Fruit fly (Drosophila melanogaster) whole organism, wandering third instar larva: ENCODE results near the gene CG18731.

Experiments used
- Abd-B ChIP-seq: fragments of >200 bp; optimal IDR thresholded peaks from 2 replicates; lab custom pipeline; 2017; ENCODE audit warnings: missing biosample characterization, missing genetic modification characterization
- CG32264 ChIP-seq: fragments of 200-800 bp; sonication (Bioruptor generic); optimal IDR thresholded peaks from 2 replicates; lab custom pipeline; 2016; ENCODE audit warnings: missing biosample characterization, missing genetic modification characterization
- CG9705 ChIP-seq: fragments of 200-800 bp; sonication (Bioruptor generic); optimal IDR thresholded peaks from 2 replicates; lab custom pipeline; 2018; ENCODE audit warnings: missing biosample characterization, mild to moderate bottlenecking, missing genetic modification characterization
- CrebA ChIP-seq: fragments of 200-800 bp; sonication (Bioruptor generic); optimal IDR thresholded peaks from 2 replicates; lab custom pipeline; 2016; ENCODE audit warnings: missing biosample characterization, mild to moderate bottlenecking, missing genetic modification characterization, borderline replicate concordance
- Dfd ChIP-seq: fragments of >200 bp; optimal IDR thresholded peaks from 2 replicates; lab custom pipeline; 2017; ENCODE audit warnings: missing biosample characterization, missing genetic modification characterization
- Dif ChIP-seq: fragments of 200-275, 200-300 bp; sonication (Bioruptor generic); optimal IDR thresholded peaks from 2 replicates; lab custom pipeline; 2018; ENCODE audit warnings: missing biosample characterization, missing genetic modification characterization; ENCODE audit not compliant: partially characterized antibody
- HLH106 ChIP-seq: fragments of 200-800 bp; optimal IDR thresholded peaks from 3 replicates; lab custom pipeline; 2019; ENCODE audit warnings: missing biosample characterization, mild to moderate bottlenecking, missing genetic modification characterization, moderate library complexity
- Hnf4 ChIP-seq: fragments of 200-800 bp; sonication (Bioruptor generic); optimal IDR thresholded peaks from 2 replicates; lab custom pipeline; 2016; ENCODE audit warnings: missing biosample characterization, mild to moderate bottlenecking, missing genetic modification characterization
- Hr78 ChIP-seq: fragments of >200 bp; optimal IDR thresholded peaks from 2 replicates; lab custom pipeline; 2017; ENCODE audit warnings: missing biosample characterization, missing genetic modification characterization
- Hr83 ChIP-seq: fragments of 200-300 bp; sonication (Bioruptor generic); optimal IDR thresholded peaks from 2 replicates; lab custom pipeline; 2016; ENCODE audit warnings: missing biosample characterization, mild to moderate bottlenecking, missing genetic modification characterization, moderate library complexity; ENCODE audit not compliant: poor library complexity, severe bottlenecking
- Jra ChIP-seq: sonication (Bioruptor generic); optimal IDR thresholded peaks from 2 replicates; lab custom pipeline; 2016; ENCODE audit warnings: missing biosample characterization, missing genetic modification characterization
- Myc ChIP-seq: fragments of >200 bp; optimal IDR thresholded peaks from 2 replicates; lab custom pipeline; 2017
- N ChIP-seq: fragments of >200 bp; optimal IDR thresholded peaks from 2 replicates; lab custom pipeline; 2018; ENCODE audit warnings: missing biosample characterization, missing external identifiers, missing genetic modification characterization
- OdsH ChIP-seq: fragments of 200-800 bp; sonication (Bioruptor generic); optimal IDR thresholded peaks from 2 replicates; lab custom pipeline; 2016; ENCODE audit warnings: missing biosample characterization, mild to moderate bottlenecking, missing genetic modification characterization
- Rel ChIP-seq, 2 experiments: fragments of 200-800 bp; sonication (Bioruptor generic) in 1 of 2; optimal IDR thresholded peaks; 2 replicates in 1 of 2; 3 replicates in 1 of 2; lab custom pipeline; 2016 to 2019; ENCODE audit warnings: mild to moderate bottlenecking in 2 of 2, missing biosample characterization in 2 of 2, missing genetic modification characterization in 2 of 2, moderate library complexity in 1 of 2
- Sp1 ChIP-seq: fragments of 200-800 bp; sonication (Bioruptor generic); optimal IDR thresholded peaks from 3 replicates; lab custom pipeline; 2019; ENCODE audit warnings: missing biosample characterization, mild to moderate bottlenecking, missing genetic modification characterization, moderate library complexity
- Vsx2 ChIP-seq: fragments of 200-300, 225-300 bp; sonication (Bioruptor generic); optimal IDR thresholded peaks from 2 replicates; lab custom pipeline; 2018; ENCODE audit warnings: missing biosample characterization, missing genetic modification characterization; ENCODE audit not compliant: partially characterized antibody
- br ChIP-seq: fragments of 200-800 bp; sonication (Bioruptor generic); optimal IDR thresholded peaks from 2 replicates; lab custom pipeline; 2016; ENCODE audit warnings: missing biosample characterization, missing genetic modification characterization
- brk ChIP-seq: fragments of 200-800 bp; sonication (Bioruptor generic); optimal IDR thresholded peaks from 2 replicates; lab custom pipeline; 2016; ENCODE audit warnings: missing biosample characterization, mild to moderate bottlenecking, missing genetic modification characterization
- dmrt93B ChIP-seq: fragments of 200-800 bp; sonication (Bioruptor generic); optimal IDR thresholded peaks from 2 replicates; lab custom pipeline; 2018; ENCODE audit warnings: missing biosample characterization, mild to moderate bottlenecking, missing genetic modification characterization
- dsf ChIP-seq: sonication (Bioruptor generic); optimal IDR thresholded peaks from 2 replicates; lab custom pipeline; 2016; ENCODE audit warnings: missing biosample characterization, missing genetic modification characterization, borderline replicate concordance
- ey ChIP-seq: fragments of 200-800 bp; sonication (Bioruptor generic); optimal IDR thresholded peaks from 2 replicates; lab custom pipeline; 2016; ENCODE audit warnings: missing biosample characterization, missing genetic modification characterization
- foxo ChIP-seq, 2 experiments: fragments of 200-800 bp; sonication (Bioruptor generic); optimal IDR thresholded peaks; 2 replicates in 1 of 2; 3 replicates in 1 of 2; lab custom pipeline; 2016 to 2017; ENCODE audit warnings: missing biosample characterization in 2 of 2, missing genetic modification characterization in 2 of 2
- fru ChIP-seq: fragments of 200-800 bp; sonication (Bioruptor generic); optimal IDR thresholded peaks from 3 replicates; lab custom pipeline; 2016; ENCODE audit warnings: missing biosample characterization, mild to moderate bottlenecking, missing genetic modification characterization
- h ChIP-seq: fragments of 200-800 bp; sonication (Bioruptor generic); optimal IDR thresholded peaks from 3 replicates; lab custom pipeline; 2016; ENCODE audit warnings: missing biosample characterization, mild to moderate bottlenecking, missing genetic modification characterization
- jim ChIP-seq: fragments of 175-275, 200-325 bp; sonication (Bioruptor generic); optimal IDR thresholded peaks from 2 replicates; lab custom pipeline; 2016; ENCODE audit warnings: missing biosample characterization, mild to moderate bottlenecking, missing genetic modification characterization
- lola ChIP-seq: fragments of >200 bp; optimal IDR thresholded peaks from 2 replicates; lab custom pipeline; 2017; ENCODE audit warnings: missing biosample characterization, missing genetic modification characterization
- psq ChIP-seq: fragments of 200-800 bp; sonication (Bioruptor generic); optimal IDR thresholded peaks from 3 replicates; lab custom pipeline; 2017; ENCODE audit warnings: missing biosample characterization, mild to moderate bottlenecking, missing genetic modification characterization, moderate library complexity
- rgr ChIP-seq: fragments of 200-800 bp; sonication (Bioruptor generic); optimal IDR thresholded peaks from 3 replicates; lab custom pipeline; 2016; ENCODE audit warnings: missing biosample characterization, mild to moderate bottlenecking, missing genetic modification characterization
- sage ChIP-seq: fragments of 200-800 bp; sonication (Bioruptor generic); optimal IDR thresholded peaks from 2 replicates; lab custom pipeline; 2016; ENCODE audit warnings: missing biosample characterization, mild to moderate bottlenecking, missing genetic modification characterization
- tai ChIP-seq: sonication (Bioruptor generic); optimal IDR thresholded peaks from 2 replicates; lab custom pipeline; 2016; ENCODE audit warnings: missing biosample characterization, missing genetic modification characterization
- usp ChIP-seq: fragments of >200 bp; optimal IDR thresholded peaks from 2 replicates; lab custom pipeline; 2017; ENCODE audit warnings: missing biosample characterization, missing genetic modification characterization
- woc ChIP-seq: sonication (Bioruptor generic); optimal IDR thresholded peaks from 2 replicates; lab custom pipeline; 2016; ENCODE audit warnings: missing biosample characterization, mild to moderate bottlenecking, missing genetic modification characterization

Gene CG18731

DNA sequence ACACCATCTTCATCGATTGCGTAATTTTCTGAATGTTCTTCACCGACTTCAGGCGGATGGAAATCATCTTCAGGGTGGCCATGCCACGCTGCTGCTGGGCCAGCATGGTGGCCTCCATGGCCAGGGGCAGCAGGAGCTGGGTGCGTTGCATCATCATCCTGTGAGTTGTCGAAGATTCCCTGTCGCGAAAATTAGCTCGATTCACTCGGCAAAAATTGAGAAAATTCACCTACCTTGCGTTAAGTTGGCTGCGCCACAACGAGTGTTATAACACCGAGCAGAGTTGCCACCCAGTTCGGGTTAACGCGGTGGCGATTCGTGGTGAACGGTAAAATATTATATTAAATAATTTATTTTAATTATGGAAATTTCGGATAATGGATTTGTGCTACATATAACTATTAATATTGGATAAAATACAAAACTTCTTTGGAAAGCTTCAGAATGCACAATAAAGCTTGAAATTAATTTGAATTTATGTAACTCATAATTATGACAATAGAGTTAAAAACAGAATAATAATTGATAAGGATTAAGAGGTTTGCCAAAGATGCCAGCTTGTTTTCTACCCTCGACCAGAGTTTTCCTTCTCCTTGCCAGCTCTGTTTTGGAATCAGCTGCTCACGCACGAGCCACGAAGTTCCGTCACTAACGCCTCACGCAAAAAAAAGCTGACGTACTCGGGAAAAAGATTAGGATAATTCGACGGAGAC, 23.9 kb downstream of the CG18731 start, which contains the start of the genes ATPsyngamma and yata:
Gene ATPsyngamma, minus strand, starts transcription at position 573 of the 713 bp plus-strand sequence.
Gene yata, plus strand, starts transcription at position 629 of the 713 bp plus-strand sequence.
- TF ChIP-seq br (GFP tag; lab: Kevin White, UChicago) (no peak), jim (GFP tag; lab: Kevin White, UChicago) (no peak), Myc (lab: Kevin White, UChicago) (peak; percentile 30), woc (no peak), h (GFP tag; lab: Kevin White, UChicago) (no peak), tai (no peak), Dif (GFP tag; lab: Kevin White, UChicago) (no peak), ey (GFP tag; lab: Kevin White, UChicago) (no peak), Jra (no peak), N (GFP tag; lab: Kevin White, UChicago) (no peak), Sp1 (GFP tag; lab: Kevin White, UChicago) (peak; percentile 38), Dfd (GFP tag; lab: Kevin White, UChicago) (no peak), dsf (GFP tag; lab: Kevin White, UChicago) (no peak), Vsx2 (GFP tag; lab: Kevin White, UChicago) (no peak), Abd-B (GFP tag; lab: Kevin White, UChicago) (no peak), rgr (GFP tag; lab: Kevin White, UChicago) (peak; percentile 39), usp (GFP tag; lab: Kevin White, UChicago) (no peak), psq (GFP tag; lab: Kevin White, UChicago) (peak; percentile 35), dmrt93B (GFP tag; lab: Kevin White, UChicago) (no peak), OdsH (no peak), brk (GFP tag; lab: Kevin White, UChicago) (no peak), CrebA (GFP tag; lab: Kevin White, UChicago) (no peak), Rel (GFP tag; optimal IDR thresholded peaks at IDR 0.05; lab: Kevin White, UChicago) (no peak), Rel (tag; optimal IDR thresholded peaks at IDR 0.05; lab: Kevin White, UChicago) (peak; percentile 76), CG32264 (GFP tag; lab: Kevin White, UChicago) (no peak), foxo (GFP tag; optimal IDR thresholded peaks at IDR 0.05; lab: Kevin White, UChicago) (no peak), Hnf4 (GFP tag; lab: Kevin White, UChicago) (no peak), Hr83 (GFP tag; lab: Kevin White, UChicago) (no peak), HLH106 (tag; lab: Kevin White, UChicago) (peak; percentile 61), CG9705 (GFP tag; lab: Kevin White, UChicago) (peak; percentile 10), lola (GFP tag; lab: Kevin White, UChicago) (no peak)

DNA sequence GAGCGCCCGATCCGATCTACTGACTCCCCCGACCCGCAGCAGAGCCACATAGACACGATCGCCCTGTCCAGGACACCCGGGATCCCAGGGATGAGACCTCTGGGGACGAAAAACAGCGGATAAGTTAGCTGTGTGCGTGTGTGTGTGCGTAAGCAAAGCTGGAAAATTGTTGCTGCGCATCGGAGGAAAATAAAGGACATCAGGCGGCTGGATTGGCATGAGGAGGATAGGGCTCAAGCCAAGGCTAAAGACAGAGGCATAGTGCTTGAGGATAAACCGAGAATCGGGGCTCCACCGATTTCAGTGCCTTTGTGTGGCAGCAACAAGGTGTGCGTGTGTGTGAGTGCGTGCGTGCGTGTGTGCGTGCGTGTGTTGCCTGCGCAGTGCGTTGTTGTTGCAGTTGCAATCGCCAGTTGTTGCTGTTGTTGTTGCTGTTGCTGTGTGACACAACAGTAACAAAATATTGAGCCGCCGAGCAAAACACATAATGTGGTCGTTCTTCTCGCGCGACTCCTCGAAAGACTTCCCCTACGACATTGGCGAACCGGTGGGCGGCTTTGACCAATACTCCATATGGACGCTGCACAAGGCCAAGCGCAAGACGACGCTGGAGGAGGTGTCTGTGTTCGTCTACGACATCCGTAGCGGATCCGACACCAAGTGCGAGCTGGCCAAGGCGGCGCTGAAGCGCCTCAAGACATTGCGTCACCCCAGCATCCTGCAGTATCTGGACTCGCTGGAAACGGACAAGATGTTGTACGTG, 24.7 kb downstream of the CG18731 start:
- TF ChIP-seq br (GFP tag; lab: Kevin White, UChicago) (no peak), Sp1 (GFP tag; lab: Kevin White, UChicago) (no peak), sage (GFP tag; lab: Kevin White, UChicago) (no peak), N (GFP tag; lab: Kevin White, UChicago) (peak; percentile 61), Hr78 (no peak), foxo (GFP tag; optimal IDR thresholded peaks at IDR 0.05; lab: Kevin White, UChicago) (no peak), fru (GFP tag; lab: Kevin White, UChicago) (no peak), CrebA (GFP tag; lab: Kevin White, UChicago) (no peak)

DNA sequence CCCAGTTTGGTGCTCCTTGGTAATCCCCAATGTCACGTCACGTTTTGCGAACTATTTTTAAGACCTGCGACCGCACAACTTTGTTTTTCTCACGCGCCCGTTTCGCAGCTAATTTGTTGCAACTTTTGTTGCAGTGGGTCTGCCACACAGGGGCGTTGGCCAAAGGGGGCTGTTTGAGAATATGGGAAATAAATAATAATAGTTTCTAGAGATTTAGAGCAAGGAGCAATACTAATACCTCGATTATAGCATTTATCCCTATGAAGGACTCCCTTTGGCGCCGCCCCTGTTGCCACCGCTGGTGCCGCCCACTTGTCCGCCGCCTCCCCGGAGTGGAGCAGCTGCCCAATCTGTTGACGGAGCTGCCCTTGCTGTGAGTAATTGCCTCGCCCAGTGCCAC, 30.4 kb downstream of the CG18731 start:
- peak in 1 of 2 experiments; percentile 1 for TF ChIP-seq foxo (GFP tag; optimal IDR thresholded peaks at IDR 0.05; lab: Kevin White, UChicago)
- TF ChIP-seq HLH106 (tag; lab: Kevin White, UChicago): no peak
